Worm (Caenorhabditis elegans) whole organism, young adult: ENCODE measurements around the gene F18E3.13.

Experiments
- C06A6.2 ChIP-seq: fragments of 200-800 bp; sonication (Bioruptor generic); conservative IDR thresholded peaks from 2 replicates; pipeline ENCODE4 v1.3.6; 2022; ENCODE audit warnings: missing genetic modification characterization, missing compliant biosample characterization
- F22D6.2 ChIP-seq: sonication (generic microtip); optimal IDR thresholded peaks from 2 replicates; lab custom pipeline; 2016; ENCODE audit warnings: mild to moderate bottlenecking, missing genetic modification characterization, missing compliant biosample characterization
- T26A5.8 ChIP-seq: sonication (generic microtip); optimal IDR thresholded peaks from 2 replicates; lab custom pipeline; 2016; ENCODE audit warnings: missing genetic modification characterization, missing compliant biosample characterization
- attf-5 ChIP-seq: fragments of 200-800 bp; sonication (Bioruptor generic); optimal IDR thresholded peaks from 2 replicates; lab custom pipeline; 2018; ENCODE audit warnings: mild to moderate bottlenecking, missing genetic modification characterization, missing compliant biosample characterization
- cebp-2 ChIP-seq: fragments of 200-800 bp; sonication (Bioruptor generic); IDR thresholded peaks from 2 replicates; pipeline ENCODE4 v1.3.6; 2022; ENCODE audit warnings: missing genetic modification characterization, missing compliant biosample characterization
- die-1 ChIP-seq: sonication (generic microtip); optimal IDR thresholded peaks from 2 replicates; lab custom pipeline; 2016; ENCODE audit warnings: missing genotype, mild to moderate bottlenecking, missing genetic modification characterization, missing compliant biosample characterization
- dox-1 ChIP-seq: fragments of 200-800 bp; sonication (Bioruptor generic); IDR thresholded peaks from 2 replicates; pipeline ENCODE4 v1.3.6; 2022; ENCODE audit warnings: missing genetic modification reagents, missing genetic modification characterization, missing compliant biosample characterization
- dpff-1 ChIP-seq: sonication (generic microtip); optimal IDR thresholded peaks from 2 replicates; lab custom pipeline; 2017; ENCODE audit warnings: mild to moderate bottlenecking, missing genetic modification characterization, missing compliant biosample characterization
- egrh-3 ChIP-seq: fragments of 200-800 bp; sonication (Bioruptor generic); IDR thresholded peaks from 2 replicates; pipeline ENCODE4 v1.3.6; 2022; ENCODE audit warnings: missing genetic modification reagents, missing genetic modification characterization, missing compliant biosample characterization
- hmg-20 ChIP-seq: fragments of 200-800 bp; sonication (Bioruptor generic); IDR thresholded peaks from 2 replicates; pipeline ENCODE4 v1.3.6; 2022; ENCODE audit warnings: missing genetic modification reagents, missing genetic modification characterization, missing compliant biosample characterization
- hsf-1 ChIP-seq: fragments of 200-800 bp; sonication (Bioruptor generic); IDR thresholded peaks from 2 replicates; pipeline ENCODE4 v1.3.6; 2022; ENCODE audit warnings: missing genetic modification reagents, missing genetic modification characterization, missing compliant biosample characterization
- lin-54 ChIP-seq: fragments of 200-800 bp; sonication (Bioruptor generic); optimal IDR thresholded peaks from 2 replicates; lab custom pipeline; 2018; ENCODE audit warnings: mild to moderate bottlenecking, missing genetic modification characterization, missing compliant biosample characterization
- pbrm-1 ChIP-seq: fragments of 200-800 bp; sonication (Bioruptor generic); IDR thresholded peaks from 2 replicates; pipeline ENCODE4 v1.3.6; 2022; ENCODE audit warnings: missing genetic modification reagents, missing genetic modification characterization, missing compliant biosample characterization
- snpc-1.3 ChIP-seq: sonication (generic microtip); optimal IDR thresholded peaks from 2 replicates; lab custom pipeline; 2017; ENCODE audit warnings: missing genetic modification characterization, mild to moderate bottlenecking, missing compliant biosample characterization, antibody characterized with exemption, moderate library complexity, missing genotype, missing genetic modification reagents; ENCODE audit not compliant: insufficient read depth
- somi-1 ChIP-seq: fragments of 200-800 bp; sonication (Bioruptor generic); optimal IDR thresholded peaks from 2 replicates; lab custom pipeline; 2018; ENCODE audit warnings: mild to moderate bottlenecking, missing genetic modification characterization, missing compliant biosample characterization

Gene F18E3.13

ce11 chrV:7465509-7465908, 49.5 kb downstream of the F18E3.13 start, which contains the start of gene F25E5.1 (continued):
- TF ChIP-seq die-1 (no peak), hsf-1 (GFP tag; lab: Robert Waterston, UW) (no peak), dpff-1 (tag; lab: Kevin White, UChicago) (no peak), hmg-20 (0 out of 2 replicates have a peak, but pooled peaks have one; percentile 24), lin-54 (no peak), pbrm-1 (GFP tag; lab: Robert Waterston, UW) (peak; percentile 68; the same call in 1 of the 2 replicates), cebp-2 (GFP tag; lab: Robert Waterston, UW) (no peak), attf-5 (GFP tag; lab: Kevin White, UChicago) (peak; percentile 91), T26A5.8 (no peak), F22D6.2 (tag; lab: Kevin White, UChicago) (no peak), snpc-1.3 (tag; lab: Kevin White, UChicago) (no peak), C06A6.2 (GFP tag; lab: Robert Waterston, UW) (no peak), egrh-3 (GFP tag; lab: Robert Waterston, UW) (0 out of 2 replicates have a peak, but pooled peaks have one; percentile 34), dox-1 (no peak; the same call in 1 of the 2 replicates), somi-1 (GFP tag; lab: Kevin White, UChicago) (no peak)
- TF ChIP-seq, all 124 proteins: peak for 20
